Fruit fly (Drosophila melanogaster): ENCODE results near the gene usp.

DNA sequence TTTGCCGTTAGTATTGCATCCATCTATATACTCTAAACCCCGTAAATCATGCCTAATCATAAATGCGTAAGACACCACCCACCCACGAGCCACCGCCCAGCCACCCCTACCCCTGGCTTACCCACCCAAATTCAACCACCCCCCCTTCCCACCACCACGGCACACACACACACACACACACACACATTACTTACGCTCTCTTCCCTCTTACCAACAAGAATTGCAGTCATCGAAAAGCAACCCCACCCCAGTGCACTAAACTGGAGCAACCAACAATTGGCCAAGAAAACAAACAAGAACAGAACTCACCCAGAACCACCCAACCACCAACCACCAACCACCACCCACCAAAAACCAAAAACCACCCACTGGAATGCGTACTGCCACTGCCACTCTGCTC is 47.9 kb downstream of the usp start:
- peak; percentile 87 for TF ChIP-seq Dfd (GFP tag; optimal IDR thresholded peaks at IDR 0.05)
- no peak for TF ChIP-seq h (GFP tag; optimal IDR thresholded peaks at IDR 0.05)
- no peak for TF ChIP-seq psq (GFP tag; optimal IDR thresholded peaks at IDR 0.05)
- no peak for TF ChIP-seq foxo (GFP tag; optimal IDR thresholded peaks at IDR 0.05)
- TF ChIP-seq Abd-B (GFP tag; optimal IDR thresholded peaks at IDR 0.05): no peak
- TF ChIP-seq jim (GFP tag; optimal IDR thresholded peaks at IDR 0.05): no peak
- TF ChIP-seq tai (GFP tag; optimal IDR thresholded peaks at IDR 0.05): no peak
- TF ChIP-seq usp (GFP tag; optimal IDR thresholded peaks at IDR 0.05): no peak
- no peak for TF ChIP-seq rgr (GFP tag; optimal IDR thresholded peaks at IDR 0.05)
- TF ChIP-seq sage (GFP tag; optimal IDR thresholded peaks at IDR 0.05): no peak
- no peak for TF ChIP-seq fru (GFP tag; optimal IDR thresholded peaks at IDR 0.05)
- TF ChIP-seq Hr78 (GFP tag; optimal IDR thresholded peaks at IDR 0.05): no peak
- no peak for TF ChIP-seq GATAd (GFP tag; optimal IDR thresholded peaks at IDR 0.05)
